Worm (Caenorhabditis elegans) whole organism, young adult: ENCODE data around the gene haf-8.

Experiments
- C06A6.2 ChIP-seq: fragments of 200-800 bp; sonication (Bioruptor generic); conservative IDR thresholded peaks from 2 replicates; pipeline ENCODE4 v1.3.6; 2022; ENCODE audit warnings: missing genetic modification characterization, missing compliant biosample characterization
- athp-1 ChIP-seq: sonication (generic microtip); optimal IDR thresholded peaks from 2 replicates; lab custom pipeline; 2017; ENCODE audit warnings: mild to moderate bottlenecking, missing genetic modification characterization, missing compliant biosample characterization
- efl-1 ChIP-seq: fragments of 150-350 bp; optimal IDR thresholded peaks from 2 replicates; lab custom pipeline; 2014; ENCODE audit warnings: missing biosample characterization, missing genetic modification reagents, missing genetic modification characterization
- egl-18 ChIP-seq: fragments of 200-800 bp; sonication (Bioruptor generic); IDR thresholded peaks from 2 replicates; pipeline ENCODE4 v1.3.6; 2022; ENCODE audit warnings: missing genetic modification reagents, missing genetic modification characterization, missing compliant biosample characterization
- lsy-27 ChIP-seq: sonication (generic microtip); optimal IDR thresholded peaks from 2 replicates; lab custom pipeline; 2017; ENCODE audit warnings: missing genetic modification characterization, mild to moderate bottlenecking, missing compliant biosample characterization, antibody characterized with exemption, missing genotype, borderline replicate concordance; ENCODE audit not compliant: insufficient read depth
- unc-130 ChIP-seq: sonication (generic microtip); optimal IDR thresholded peaks from 2 replicates; lab custom pipeline; 2016; ENCODE audit warnings: missing genetic modification reagents, missing genetic modification characterization, missing compliant biosample characterization
- ztf-3 ChIP-seq: fragments of 200-800 bp; sonication (Bioruptor generic); optimal IDR thresholded peaks from 2 replicates; lab custom pipeline; 2018; ENCODE audit warnings: mild to moderate bottlenecking, missing genetic modification characterization, missing compliant biosample characterization

DNA sequence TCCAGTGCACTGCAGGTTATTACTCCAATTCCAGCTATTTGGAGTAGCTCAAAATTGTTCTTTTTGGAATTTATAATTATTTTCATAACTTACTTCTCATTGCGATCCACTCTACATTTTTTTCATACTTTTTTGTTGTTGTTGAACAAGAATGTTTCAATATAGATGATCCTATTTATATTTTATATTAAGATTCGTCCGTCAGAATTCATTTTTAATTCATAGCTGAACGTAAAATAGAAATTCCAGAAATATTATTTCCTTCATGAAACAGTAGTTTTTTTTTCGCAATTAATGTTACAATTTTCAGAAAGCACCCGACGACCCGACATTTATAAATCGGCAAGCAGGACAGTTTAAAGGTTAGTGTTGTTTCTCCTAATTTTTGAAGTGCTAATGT is 28.5 kb upstream of the haf-8 start, which contains the start of gene Y57G11C.42:
- TF ChIP-seq lsy-27 = no peak
- TF ChIP-seq athp-1 (tag; lab: Kevin White, UChicago) = no peak
- TF ChIP-seq ztf-3 (GFP tag; lab: Kevin White, UChicago) = no peak
- TF ChIP-seq C06A6.2 (GFP tag; lab: Robert Waterston, UW) = no peak
- TF ChIP-seq efl-1 = no peak
- no peak for TF ChIP-seq unc-130
- TF ChIP-seq egl-18 = no peak
